Worm (Caenorhabditis elegans) whole organism, L4/young adult: Measurements from ENCODE around the gene srsx-26.

Experiments used
- W03F9.2 ChIP-seq: fragments of 150-350 bp; optimal IDR thresholded peaks from 2 replicates; lab custom pipeline; 2014; ENCODE audit warnings: missing biosample characterization, missing genetic modification characterization
- him-1 ChIP-seq: sonication (generic microtip); optimal IDR thresholded peaks from 2 replicates; lab custom pipeline; 2016; ENCODE audit warnings: missing genotype, missing genetic modification reagents, missing genetic modification characterization, missing compliant biosample characterization

ce11 chrV:10149728-10150127 lies 1.3 kb downstream of the srsx-26 start, which contains the start of gene srsx-27:
- TF ChIP-seq him-1 (tag; lab: Kevin White, UChicago) (no peak), W03F9.2 (tag; lab: Kevin White, UChicago) (no peak)
